Worm (Caenorhabditis elegans) whole organism, L4 larva: ENCODE measurements around the gene nprt-1.

Source experiments
- nhr-76 ChIP-seq: fragments of 150-350 bp; optimal IDR thresholded peaks from 2 replicates; lab custom pipeline; 2014; ENCODE audit warnings: missing biosample characterization, missing genetic modification characterization
- snpc-4 ChIP-seq: fragments of 150-350 bp; optimal IDR thresholded peaks from 2 replicates; lab custom pipeline; 2014; ENCODE audit warnings: missing biosample characterization, missing genetic modification characterization

DNA sequence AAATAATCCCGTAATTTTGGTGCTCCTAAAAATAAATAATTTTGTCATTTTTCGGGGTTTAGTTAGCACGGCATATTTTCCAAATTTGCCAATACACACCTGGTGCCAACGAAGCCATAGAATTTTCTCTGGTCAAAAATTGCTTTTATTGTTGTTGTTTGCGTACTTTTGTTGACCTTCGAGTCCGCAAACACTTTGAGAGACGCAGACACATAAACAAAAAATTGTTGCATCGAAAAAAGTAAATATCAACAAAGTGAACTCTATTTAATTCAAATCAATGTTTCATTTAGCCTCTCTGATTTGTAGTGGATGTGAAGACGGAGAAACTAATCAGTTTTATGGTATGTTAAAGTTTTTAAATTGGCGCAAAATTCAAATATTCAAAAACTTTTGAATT lies 44.0 kb downstream of the nprt-1 start, which contains the start of gene Y54G2A.40:
- TF ChIP-seq nhr-76 (tag; lab: Kevin White, UChicago) (no peak), snpc-4 (tag; lab: Kevin White, UChicago) (no peak)
